Worm (Caenorhabditis elegans): ENCODE measurements around the gene C09G5.13.

DNA sequence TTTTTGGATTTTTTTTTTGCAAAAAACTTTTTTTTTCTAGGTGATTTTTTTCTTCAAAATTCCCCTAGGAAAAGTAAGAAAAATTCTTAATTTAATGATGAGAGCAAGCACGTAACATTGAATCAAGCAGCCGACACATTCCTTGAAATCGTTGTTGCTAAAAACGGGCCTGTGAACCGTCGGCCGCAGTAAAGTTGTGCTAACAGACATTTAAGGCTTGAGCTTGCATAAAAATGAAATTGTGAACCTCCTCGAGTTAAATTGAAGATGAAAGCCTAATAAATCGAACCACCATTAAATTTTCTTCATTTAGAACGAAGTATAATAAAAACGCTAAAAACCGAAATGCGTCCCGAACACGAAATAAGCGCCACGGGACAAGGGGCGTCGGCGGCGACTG is 50.8 kb downstream of the C09G5.13 start:
- TF ChIP-seq mxl-2 (GFP tag; conservative IDR thresholded peaks at IDR 0.05) (no peak), mdl-1 (tag; optimal IDR thresholded peaks at IDR 0.05) (no peak), Y5F2A.4 (GFP tag; optimal IDR thresholded peaks at IDR 0.05) (no peak)

Data from whole organism, L4 larva.